Fruit fly (Drosophila melanogaster) Kc167 (cell line): ENCODE results near the gene Acp29AB.

ENCODE experiments used
- Myc ChIP-seq: fragments of >200 bp; optimal IDR thresholded peaks from 2 replicates; lab custom pipeline; 2017; ENCODE audit warnings: missing external identifiers
- Sin3A ChIP-seq: fragments of >200 bp; optimal IDR thresholded peaks from 2 replicates; lab custom pipeline; 2018; ENCODE audit warnings: missing external identifiers
- h ChIP-seq: fragments of >200 bp; optimal IDR thresholded peaks from 3 replicates; lab custom pipeline; 2018; ENCODE audit warnings: missing external identifiers
- insv ChIP-seq: fragments of >200 bp; optimal IDR thresholded peaks from 3 replicates; lab custom pipeline; 2018; ENCODE audit warnings: missing external identifiers
- psq ChIP-seq: fragments of >200 bp; optimal IDR thresholded peaks from 2 replicates; lab custom pipeline; 2017; ENCODE audit warnings: missing external identifiers
- ttk ChIP-seq: sonication (Bioruptor generic); optimal IDR thresholded peaks from 2 replicates; lab custom pipeline; 2017; ENCODE audit warnings: missing external identifiers

Acp29AB gene

dm6 chr2L:8362273-8362954 lies 30.6 kb downstream of the Acp29AB start, which contains the start of gene CG7627:
CG7627 (minus strand) TSS chr2L:8362469.
- no peak for TF ChIP-seq psq (lab: Kevin White, UChicago)
- no peak for TF ChIP-seq Sin3A
- no peak for TF ChIP-seq Myc
- TF ChIP-seq h (lab: Kevin White, UChicago): no peak
- TF ChIP-seq insv (lab: Kevin White, UChicago): no peak
- no peak for TF ChIP-seq ttk (lab: Kevin White, UChicago)

dm6 chr2L:8361204-8361952 lies 31.6 kb downstream of the Acp29AB start:
- TF ChIP-seq psq (lab: Kevin White, UChicago): no peak
- no peak for TF ChIP-seq insv (lab: Kevin White, UChicago)
- no peak for TF ChIP-seq h (lab: Kevin White, UChicago)
- no peak for TF ChIP-seq Sin3A
- no peak for TF ChIP-seq ttk (lab: Kevin White, UChicago)
- TF ChIP-seq Myc: no peak

dm6 chr2L:8355419-8355818 lies 37.6 kb downstream of the Acp29AB start:
- TF ChIP-seq insv (lab: Kevin White, UChicago) (no peak), ttk (lab: Kevin White, UChicago) (no peak), Sin3A (no peak), Myc (no peak), psq (lab: Kevin White, UChicago) (no peak), h (lab: Kevin White, UChicago) (no peak)

dm6 chr2L:8351864-8352263 lies 41.2 kb downstream of the Acp29AB start, which contains the start of gene Mur29B:
Mur29B (plus strand) TSS chr2L:8352187.
- TF ChIP-seq ttk (lab: Kevin White, UChicago): no peak
- TF ChIP-seq psq (lab: Kevin White, UChicago): no peak
- TF ChIP-seq Sin3A: no peak
- TF ChIP-seq insv (lab: Kevin White, UChicago): no peak
- TF ChIP-seq h (lab: Kevin White, UChicago): no peak
- no peak for TF ChIP-seq Myc

- TF ChIP-seq insv (lab: Kevin White, UChicago): no peak
- no peak for TF ChIP-seq h (lab: Kevin White, UChicago)
- TF ChIP-seq psq (lab: Kevin White, UChicago): no peak
These were observed 41.7 kb downstream of the Acp29AB start for dm6 chr2L:8351333-8351732.

- TF ChIP-seq ttk (lab: Kevin White, UChicago) (no peak), psq (lab: Kevin White, UChicago) (no peak), h (lab: Kevin White, UChicago) (no peak), insv (lab: Kevin White, UChicago) (no peak), Sin3A (no peak), Myc (no peak)
These were observed 42.4 kb downstream of the Acp29AB start for dm6 chr2L:8350560-8351171.

- TF ChIP-seq h (lab: Kevin White, UChicago): no peak
- no peak for TF ChIP-seq Sin3A
- no peak for TF ChIP-seq insv (lab: Kevin White, UChicago)
- TF ChIP-seq psq (lab: Kevin White, UChicago): no peak
- TF ChIP-seq ttk (lab: Kevin White, UChicago): no peak
These were observed 46.8 kb downstream of the Acp29AB start, which contains the start of gene CG7778 for dm6 chr2L:8346260-8346659. CG7778 (plus strand) TSS chr2L:8346620.

dm6 chr2L:8344536-8344935 lies 48.5 kb downstream of the Acp29AB start:
- TF ChIP-seq psq (lab: Kevin White, UChicago) (no peak), insv (lab: Kevin White, UChicago) (no peak), h (lab: Kevin White, UChicago) (no peak), ttk (lab: Kevin White, UChicago) (no peak), Sin3A (no peak), Myc (no peak)
